Fruit fly (Drosophila melanogaster) whole organism, embryonic: ENCODE data around the gene CG8837.

ENCODE experiments used
- Asciz ChIP-seq: fragments of 200-800 bp; sonication (Bioruptor generic); optimal IDR thresholded peaks from 2 replicates; lab custom pipeline; 2017; ENCODE audit warnings: missing biosample characterization, mild to moderate bottlenecking, missing genetic modification characterization, missing genetic modification reagents
- B-H1 ChIP-seq: fragments of 200-800 bp; sonication (Bioruptor generic); IDR thresholded peaks from 3 replicates; pipeline ENCODE4 v1.3.6; 2022; ENCODE audit warnings: missing biosample characterization, missing genetic modification characterization
- B-H2 ChIP-seq: fragments of 200-800 bp; sonication (Bioruptor generic); optimal IDR thresholded peaks from 2 replicates; lab custom pipeline; 2018; ENCODE audit warnings: missing biosample characterization, mild to moderate bottlenecking, missing genetic modification characterization
- CG11504 ChIP-seq: fragments of 200-800 bp; sonication (Bioruptor generic); optimal IDR thresholded peaks from 3 replicates; lab custom pipeline; 2019; ENCODE audit warnings: missing biosample characterization, mild to moderate bottlenecking, missing genetic modification characterization, moderate library complexity
- CG1233 ChIP-seq: fragments of 200-800 bp; sonication (Bioruptor generic); optimal IDR thresholded peaks from 4 replicates; lab custom pipeline; 2018; ENCODE audit warnings: missing biosample characterization, mild to moderate bottlenecking, missing genetic modification characterization
- CG14014 ChIP-seq: fragments of 200-800 bp; sonication (Bioruptor generic); IDR thresholded peaks from 2 replicates; pipeline ENCODE4 v1.3.6; 2022; ENCODE audit warnings: missing biosample characterization, missing genetic modification characterization
- CG15011 ChIP-seq: fragments of 200-800 bp; sonication (Bioruptor generic); optimal IDR thresholded peaks from 3 replicates; lab custom pipeline; 2018; ENCODE audit warnings: missing biosample characterization, mild to moderate bottlenecking, missing genetic modification characterization
- CG16813 ChIP-seq: fragments of 200-800 bp; sonication (Bioruptor generic); IDR thresholded peaks from 3 replicates; pipeline ENCODE4 v1.3.6; 2022; ENCODE audit warnings: missing biosample characterization, missing genetic modification characterization; ENCODE audit not compliant: partially characterized antibody
- CG16815 ChIP-seq: fragments of 200-800 bp; sonication (Bioruptor generic); optimal IDR thresholded peaks from 3 replicates; lab custom pipeline; 2017; ENCODE audit warnings: missing biosample characterization, mild to moderate bottlenecking, missing genetic modification characterization
- CG17829 ChIP-seq: fragments of 200-800 bp; optimal IDR thresholded peaks from 2 replicates; lab custom pipeline; 2019; ENCODE audit warnings: missing biosample characterization, mild to moderate bottlenecking, missing genetic modification characterization, moderate library complexity
- CG18619 ChIP-seq: fragments of 200-800 bp; sonication (Bioruptor generic); optimal IDR thresholded peaks from 3 replicates; lab custom pipeline; 2017; ENCODE audit warnings: missing biosample characterization, mild to moderate bottlenecking, missing genetic modification characterization
- CG2875 ChIP-seq: fragments of 200-800 bp; sonication (Bioruptor generic); optimal IDR thresholded peaks from 2 replicates; lab custom pipeline; 2017; ENCODE audit warnings: missing biosample characterization, mild to moderate bottlenecking, missing genetic modification characterization, missing genetic modification reagents
- CG30403 ChIP-seq: fragments of 200-800 bp; sonication (Bioruptor generic); optimal IDR thresholded peaks from 3 replicates; lab custom pipeline; 2016; ENCODE audit warnings: missing biosample characterization, missing genetic modification characterization
- CG31441 ChIP-seq: fragments of 200-800 bp; sonication (Bioruptor generic); IDR thresholded peaks from 2 replicates; pipeline ENCODE4 v1.3.6; 2022; ENCODE audit warnings: missing biosample characterization, missing genetic modification characterization
- CG33557 ChIP-seq: fragments of 200-800 bp; sonication (Bioruptor generic); optimal IDR thresholded peaks from 2 replicates; lab custom pipeline; 2019; ENCODE audit warnings: missing biosample characterization, mild to moderate bottlenecking, missing genetic modification characterization, moderate library complexity
- CG3407 ChIP-seq: fragments of 200-800 bp; sonication (Bioruptor generic); optimal IDR thresholded peaks from 2 replicates; lab custom pipeline; 2018; ENCODE audit warnings: missing biosample characterization, mild to moderate bottlenecking, missing genetic modification characterization
- CG4360 ChIP-seq: fragments of 200-800 bp; sonication (Bioruptor generic); IDR thresholded peaks from 2 replicates; pipeline ENCODE4 v1.3.6; 2022; ENCODE audit warnings: missing biosample characterization, missing genetic modification characterization
- CG5180 ChIP-seq: fragments of 200-800 bp; sonication (Bioruptor generic); optimal IDR thresholded peaks from 3 replicates; lab custom pipeline; 2017; ENCODE audit warnings: missing biosample characterization, missing genetic modification characterization, mild to moderate bottlenecking, moderate library complexity, missing genetic modification reagents
- CG6689 ChIP-seq: fragments of 200-800 bp; sonication (Bioruptor generic); IDR thresholded peaks from 2 replicates; pipeline ENCODE4 v1.3.6; 2022; ENCODE audit warnings: missing biosample characterization, missing genetic modification characterization
- CG8281 ChIP-seq: fragments of 200-800 bp; sonication (Bioruptor generic); optimal IDR thresholded peaks from 2 replicates; lab custom pipeline; 2018; ENCODE audit warnings: missing biosample characterization, mild to moderate bottlenecking, missing genetic modification characterization, moderate library complexity
- CG8290 ChIP-seq, 3 experiments: fragments of 200-800 bp; sonication (Bioruptor generic); optimal IDR thresholded peaks; 2 replicates each; lab custom pipeline; 2016 to 2019; ENCODE audit warnings: missing biosample characterization in 3 of 3, missing genetic modification characterization in 3 of 3, mild to moderate bottlenecking in 2 of 3, moderate library complexity in 1 of 3
- CG8924 ChIP-seq: fragments of 200-800 bp; optimal IDR thresholded peaks from 3 replicates; lab custom pipeline; 2019; ENCODE audit warnings: missing biosample characterization, mild to moderate bottlenecking, missing genetic modification characterization, moderate library complexity
- CG9797 ChIP-seq: fragments of 200-800 bp; sonication (Bioruptor generic); optimal IDR thresholded peaks from 3 replicates; lab custom pipeline; 2018; ENCODE audit warnings: missing biosample characterization, mild to moderate bottlenecking, missing genetic modification characterization
- CTCF ChIP-seq: fragments of 200-800 bp; sonication (Bioruptor generic); optimal IDR thresholded peaks from 2 replicates; lab custom pipeline; 2017; ENCODE audit warnings: missing biosample characterization, mild to moderate bottlenecking, missing genetic modification characterization, moderate library complexity
- CoRest ChIP-seq: fragments of 200-800 bp; sonication (Bioruptor generic); optimal IDR thresholded peaks from 3 replicates; lab custom pipeline; 2018; ENCODE audit warnings: missing biosample characterization, mild to moderate bottlenecking, missing genetic modification characterization, moderate library complexity
- D19B ChIP-seq: fragments of 200-800 bp; sonication (Bioruptor generic); optimal IDR thresholded peaks from 2 replicates; lab custom pipeline; 2017; ENCODE audit warnings: missing biosample characterization, mild to moderate bottlenecking, missing genetic modification characterization
- Dref ChIP-seq: fragments of 200-800 bp; sonication (Bioruptor generic); IDR thresholded peaks from 2 replicates; pipeline ENCODE4 v1.3.6; 2022; ENCODE audit warnings: missing biosample characterization, missing genetic modification characterization
- HHEX ChIP-seq: fragments of 200-800 bp; sonication (Bioruptor generic); optimal IDR thresholded peaks from 3 replicates; lab custom pipeline; 2017; ENCODE audit warnings: missing biosample characterization, mild to moderate bottlenecking, missing genetic modification characterization, missing genetic modification reagents
- HLH4C ChIP-seq: fragments of 200-800 bp; sonication (Bioruptor generic); IDR thresholded peaks from 3 replicates; pipeline ENCODE4 v1.3.6; 2022; ENCODE audit warnings: missing biosample characterization, missing genetic modification characterization; ENCODE audit not compliant: partially characterized antibody
- Hsf ChIP-seq: fragments of 200-800 bp; sonication (Bioruptor generic); optimal IDR thresholded peaks from 3 replicates; lab custom pipeline; 2016; ENCODE audit warnings: missing biosample characterization, missing genetic modification characterization
- Ptx1 ChIP-seq: fragments of 200-800 bp; sonication (Bioruptor generic); IDR thresholded peaks from 2 replicates; pipeline ENCODE4 v1.3.6; 2022; ENCODE audit warnings: missing biosample characterization, missing genetic modification characterization
- Side ChIP-seq: fragments of 200-800 bp; sonication (Bioruptor generic); optimal IDR thresholded peaks from 2 replicates; lab custom pipeline; 2016; ENCODE audit warnings: missing biosample characterization, missing genetic modification characterization
- Stat92E ChIP-seq, 3 experiments: fragments of >200 bp in 2 of 3; fragments of 200-800 bp in 1 of 3; sonication (Bioruptor generic) in 1 of 3; optimal IDR thresholded peaks; 2 replicates each; lab custom pipeline; 2017 to 2019; ENCODE audit warnings: missing biosample characterization in 3 of 3, missing genetic modification characterization in 3 of 3, mild to moderate bottlenecking in 1 of 3, moderate library complexity in 1 of 3
- bigmax ChIP-seq: fragments of 200-800 bp; sonication (Bioruptor generic); optimal IDR thresholded peaks from 2 replicates; lab custom pipeline; 2018; ENCODE audit warnings: missing biosample characterization, mild to moderate bottlenecking, missing genetic modification characterization
- croc ChIP-seq: fragments of 200-800 bp; sonication (Bioruptor generic); conservative IDR thresholded peaks from 3 replicates; pipeline ENCODE4 v1.3.6; 2022; ENCODE audit warnings: missing biosample characterization, missing genetic modification characterization
- crol ChIP-seq: fragments of 200-800 bp; sonication (Bioruptor generic); IDR thresholded peaks from 2 replicates; pipeline ENCODE4 v1.3.6; 2022; ENCODE audit warnings: missing biosample characterization, missing genetic modification characterization
- ems ChIP-seq: fragments of 200-800 bp; sonication (Bioruptor generic); optimal IDR thresholded peaks from 3 replicates; lab custom pipeline; 2016; ENCODE audit warnings: missing biosample characterization, missing genetic modification characterization
- exex ChIP-seq: fragments of 200-800 bp; sonication (Bioruptor generic); optimal IDR thresholded peaks from 4 replicates; lab custom pipeline; 2018; ENCODE audit warnings: missing biosample characterization, mild to moderate bottlenecking, missing genetic modification characterization, moderate library complexity
- eyg ChIP-seq: fragments of 200-800 bp; sonication (Bioruptor generic); optimal IDR thresholded peaks from 3 replicates; lab custom pipeline; 2016; ENCODE audit warnings: missing biosample characterization, missing genetic modification characterization
- ham ChIP-seq: fragments of 200-800 bp; sonication (Bioruptor generic); IDR thresholded peaks from 2 replicates; pipeline ENCODE4 v1.3.6; 2022; ENCODE audit warnings: missing biosample characterization, missing genetic modification characterization
- jing ChIP-seq: fragments of 200-800 bp; sonication (Bioruptor generic); optimal IDR thresholded peaks from 2 replicates; lab custom pipeline; 2018; ENCODE audit warnings: missing biosample characterization, mild to moderate bottlenecking, missing genetic modification characterization
- kay ChIP-seq: fragments of 200-800 bp; sonication (Bioruptor generic); optimal IDR thresholded peaks from 2 replicates; lab custom pipeline; 2016; ENCODE audit warnings: missing biosample characterization, missing genetic modification characterization
- kni ChIP-seq: fragments of 200-800 bp; sonication (Bioruptor generic); optimal IDR thresholded peaks from 3 replicates; lab custom pipeline; 2017; ENCODE audit warnings: mild to moderate bottlenecking, missing biosample characterization, missing genetic modification reagents, missing genetic modification characterization
- luna ChIP-seq: fragments of 200-800 bp; sonication (Bioruptor generic); optimal IDR thresholded peaks from 2 replicates; lab custom pipeline; 2016; ENCODE audit warnings: missing biosample characterization, missing genetic modification characterization
- otp ChIP-seq: fragments of 200-800 bp; sonication (Bioruptor generic); IDR thresholded peaks from 3 replicates; pipeline ENCODE4, ENCODE4 v1.3.6; 2022; ENCODE audit warnings: missing biosample characterization, missing genetic modification characterization
- prd ChIP-seq, 3 experiments: fragments of >200 bp in 2 of 3; fragments of 200-800 bp in 1 of 3; sonication (Bioruptor generic) in 1 of 3; optimal IDR thresholded peaks in 2 of 3; IDR thresholded peaks in 1 of 3; 2 replicates in 2 of 3; 3 replicates in 1 of 3; pipeline versions ENCODE4 v1.3.6 to Lab custom; 2017 to 2022; ENCODE audit warnings: missing biosample characterization in 1 of 3, missing genetic modification characterization in 1 of 3
- sens ChIP-seq: fragments of 200-800 bp; sonication (Bioruptor generic); peaks from one replicate; lab custom pipeline; 2016; ENCODE audit warnings: missing biosample characterization, missing genetic modification characterization
- vnd ChIP-seq: fragments of 200-800 bp; sonication (Bioruptor generic); IDR thresholded peaks from 3 replicates; pipeline ENCODE4 v1.3.6; 2022; ENCODE audit warnings: missing biosample characterization, missing genetic modification characterization; ENCODE audit not compliant: partially characterized antibody
- zfh2 ChIP-seq: fragments of 200-800 bp; sonication (Bioruptor generic); optimal IDR thresholded peaks from 2 replicates; lab custom pipeline; 2016; ENCODE audit warnings: missing biosample characterization, missing genetic modification characterization

Gene CG8837

dm6 chr2L:3338566-3339215, 18.6 kb downstream of the CG8837 start (continued):
- TF ChIP-seq CG8290 (GFP tag; optimal IDR thresholded peaks at IDR 0.05; lab: Kevin White, UChicago) = peak; percentile 72
- no peak for TF ChIP-seq CG8290 (tag; optimal IDR thresholded peaks at IDR 0.05; lab: Kevin White, UChicago)
- TF ChIP-seq CG17829 (tag; lab: Kevin White, UChicago) = peak; percentile 87
- TF ChIP-seq CG6689 = peak; percentile 85
- TF ChIP-seq sens = peak; percentile 98
- no peak for TF ChIP-seq ham (GFP tag; lab: Robert Waterston, UW)
- peak; percentile 85 for TF ChIP-seq CG2875 (GFP tag; lab: Kevin White, UChicago)
- TF ChIP-seq Asciz (GFP tag; lab: Kevin White, UChicago) = peak; percentile 77
- TF ChIP-seq B-H2 = no peak
- no peak for TF ChIP-seq CG14014 (GFP tag; lab: Robert Waterston, UW)
- TF ChIP-seq HLH4C = no peak
- peak; percentile 89 for TF ChIP-seq D19B (GFP tag; lab: Kevin White, UChicago)
- peak in 1 of 3 experiments; percentile 50 for TF ChIP-seq Stat92E (GFP tag; optimal IDR thresholded peaks at IDR 0.05; lab: Kevin White, UChicago)
- peak; percentile 68 for TF ChIP-seq CG16815 (GFP tag; lab: Kevin White, UChicago)
- peak; percentile 30 for TF ChIP-seq CG1233
- peak; percentile 50 for TF ChIP-seq kni (GFP tag; lab: Kevin White, UChicago)
- peak; percentile 80 for TF ChIP-seq Hsf (GFP tag; lab: Kevin White, UChicago)
- peak; percentile 14 for TF ChIP-seq CG5180 (GFP tag; lab: Kevin White, UChicago)
- no peak for TF ChIP-seq CG15011 (GFP tag; lab: Kevin White, UChicago)
- TF ChIP-seq B-H1 (GFP tag; lab: Robert Waterston, UW) = peak; percentile 74
- peak; percentile 68 for TF ChIP-seq HHEX (GFP tag; lab: Kevin White, UChicago)
- TF ChIP-seq eyg (GFP tag; lab: Kevin White, UChicago) = peak; percentile 18
- peak; percentile 81 for TF ChIP-seq Side (GFP tag; lab: Kevin White, UChicago)
- TF ChIP-seq CG9797 (GFP tag; lab: Kevin White, UChicago) = no peak
- peak; percentile 29 for TF ChIP-seq jing (GFP tag; lab: Kevin White, UChicago)
- TF ChIP-seq CG3407 (GFP tag; lab: Kevin White, UChicago) = peak; percentile 85
- TF ChIP-seq exex (tag; lab: Kevin White, UChicago) = no peak
- TF ChIP-seq CG30403 (GFP tag; lab: Kevin White, UChicago) = peak; percentile 84
- TF ChIP-seq Ptx1 (GFP tag; lab: Robert Waterston, UW) = peak; percentile 80
- TF ChIP-seq croc (GFP tag; lab: Robert Waterston, UW) = peak; percentile 91
- TF ChIP-seq CG8924 = peak; percentile 85
- TF ChIP-seq luna (GFP tag; lab: Kevin White, UChicago) = no peak
- no peak for TF ChIP-seq Dref (GFP tag; lab: Robert Waterston, UW)
- peak; percentile 39 for TF ChIP-seq CG33557
- no peak for TF ChIP-seq vnd (GFP tag; lab: Robert Waterston, UW)
- TF ChIP-seq CG4360 (GFP tag; lab: Robert Waterston, UW) = peak; percentile 54; the same call in 1 of the 2 replicates
- TF ChIP-seq CG16813 = no peak
- peak; percentile 68 for TF ChIP-seq kay (GFP tag; lab: Kevin White, UChicago)
- peak; percentile 85 for TF ChIP-seq otp (GFP tag; lab: Robert Waterston, UW)
- TF ChIP-seq zfh2 (GFP tag; lab: Kevin White, UChicago) = no peak
- no peak for TF ChIP-seq CG11504 (tag; lab: Kevin White, UChicago)
- peak; percentile 73 for TF ChIP-seq CoRest (tag; lab: Kevin White, UChicago)
- no peak for TF ChIP-seq crol (GFP tag; lab: Robert Waterston, UW)
- TF ChIP-seq CG8281 (tag; lab: Kevin White, UChicago) = peak; percentile 38
- TF ChIP-seq prd (optimal IDR thresholded peaks at IDR 0.05; lab: Kevin White, UChicago) = no peak
- TF ChIP-seq prd (GFP tag; IDR thresholded peaks at IDR 0.05; lab: Robert Waterston, UW) = peak; percentile 89
- TF ChIP-seq CG18619 (GFP tag; lab: Kevin White, UChicago) = peak; percentile 22
- peak; percentile 81 for TF ChIP-seq ems
- TF ChIP-seq bigmax (GFP tag; lab: Kevin White, UChicago) = no peak
- TF ChIP-seq CG31441 (GFP tag; lab: Robert Waterston, UW) = peak; percentile 84
- TF ChIP-seq CTCF (GFP tag; lab: Kevin White, UChicago) = no peak
